Fruit fly (Drosophila melanogaster) whole organism, embryonic: Measurements from ENCODE around the gene TotA.

Experiments used
- Blimp-1 ChIP-seq: fragments of 200-800 bp; sonication (Bioruptor generic); optimal IDR thresholded peaks from 3 replicates; lab custom pipeline; 2018; ENCODE audit warnings: missing biosample characterization, missing genetic modification characterization, mild to moderate bottlenecking, moderate library complexity, missing genetic modification reagents
- C15 ChIP-seq: fragments of 200-800 bp; sonication (Bioruptor generic); IDR thresholded peaks from 3 replicates; pipeline ENCODE4 v1.3.6; 2022; ENCODE audit warnings: missing biosample characterization, missing genetic modification characterization
- CG10431 ChIP-seq: fragments of 200-800 bp; sonication (Bioruptor generic); optimal IDR thresholded peaks from 3 replicates; lab custom pipeline; 2018; ENCODE audit warnings: missing biosample characterization, mild to moderate bottlenecking, missing genetic modification characterization
- CG11398 ChIP-seq: fragments of 200-800 bp; sonication (Bioruptor generic); optimal IDR thresholded peaks from 2 replicates; lab custom pipeline; 2016; ENCODE audit warnings: missing biosample characterization, missing genetic modification characterization
- CG11504 ChIP-seq: fragments of 200-800 bp; sonication (Bioruptor generic); optimal IDR thresholded peaks from 3 replicates; lab custom pipeline; 2019; ENCODE audit warnings: missing biosample characterization, mild to moderate bottlenecking, missing genetic modification characterization, moderate library complexity
- CG12071 ChIP-seq: fragments of 200-800 bp; sonication (Bioruptor generic); optimal IDR thresholded peaks from 3 replicates; lab custom pipeline; 2018; ENCODE audit warnings: missing biosample characterization, mild to moderate bottlenecking, missing genetic modification characterization
- CG13287 ChIP-seq: fragments of 200-800 bp; sonication (Bioruptor generic); IDR thresholded peaks from 2 replicates; pipeline ENCODE4 v1.3.6; 2022; ENCODE audit warnings: missing biosample characterization, missing genetic modification characterization; ENCODE audit not compliant: partially characterized antibody
- CG15696 ChIP-seq: fragments of 200-800 bp; sonication (Bioruptor generic); optimal IDR thresholded peaks from 2 replicates; lab custom pipeline; 2019; ENCODE audit warnings: missing biosample characterization, mild to moderate bottlenecking, missing genetic modification characterization, moderate library complexity
- CG17359 ChIP-seq: fragments of 200-800 bp; sonication (Bioruptor generic); optimal IDR thresholded peaks from 3 replicates; lab custom pipeline; 2018; ENCODE audit warnings: missing biosample characterization, mild to moderate bottlenecking, missing genetic modification characterization, moderate library complexity
- CG31224 ChIP-seq: fragments of 200-800 bp; sonication (Bioruptor generic); IDR thresholded peaks from 2 replicates; pipeline ENCODE4 v1.3.6; 2022; ENCODE audit warnings: missing biosample characterization, missing genetic modification characterization
- CG31441 ChIP-seq: fragments of 200-800 bp; sonication (Bioruptor generic); IDR thresholded peaks from 2 replicates; pipeline ENCODE4 v1.3.6; 2022; ENCODE audit warnings: missing biosample characterization, missing genetic modification characterization
- CG4360 ChIP-seq: fragments of 200-800 bp; sonication (Bioruptor generic); IDR thresholded peaks from 2 replicates; pipeline ENCODE4 v1.3.6; 2022; ENCODE audit warnings: missing biosample characterization, missing genetic modification characterization
- CG43689 ChIP-seq: fragments of 200-800 bp; sonication (Bioruptor generic); IDR thresholded peaks from 2 replicates; pipeline ENCODE4 v1.3.6; 2022; ENCODE audit warnings: missing biosample characterization, missing genetic modification characterization
- CG4854 ChIP-seq: fragments of 200-800 bp; sonication (Bioruptor generic); optimal IDR thresholded peaks from 2 replicates; lab custom pipeline; 2016; ENCODE audit warnings: missing biosample characterization, missing genetic modification characterization, inconsistent platforms
- CG5953 ChIP-seq: fragments of 200-800 bp; sonication (Bioruptor generic); IDR thresholded peaks from 2 replicates; pipeline ENCODE4 v1.3.6; 2022; ENCODE audit warnings: missing biosample characterization, missing genetic modification characterization
- CG8089 ChIP-seq: fragments of 200-800 bp; sonication (Bioruptor generic); optimal IDR thresholded peaks from 3 replicates; lab custom pipeline; 2016; ENCODE audit warnings: missing biosample characterization, missing genetic modification characterization
- CG9215 ChIP-seq: fragments of 200-800 bp; sonication (Bioruptor generic); IDR thresholded peaks from 2 replicates; pipeline ENCODE4 v1.3.6; 2022; ENCODE audit warnings: missing biosample characterization, missing genetic modification characterization
- CG9797 ChIP-seq: fragments of 200-800 bp; sonication (Bioruptor generic); optimal IDR thresholded peaks from 3 replicates; lab custom pipeline; 2018; ENCODE audit warnings: missing biosample characterization, mild to moderate bottlenecking, missing genetic modification characterization
- CG9932 ChIP-seq: fragments of 200-800 bp; sonication (Bioruptor generic); IDR thresholded peaks from 2 replicates; pipeline ENCODE4 v1.3.6; 2022; ENCODE audit warnings: missing biosample characterization, missing genetic modification characterization
- Chrac-16 ChIP-seq: fragments of 200-800 bp; sonication (Bioruptor generic); optimal IDR thresholded peaks from 3 replicates; lab custom pipeline; 2016; ENCODE audit warnings: missing biosample characterization, missing genetic modification characterization
- Dp ChIP-seq: fragments of 200-800 bp; sonication (Bioruptor generic); optimal IDR thresholded peaks from 2 replicates; lab custom pipeline; 2018; ENCODE audit warnings: missing biosample characterization, mild to moderate bottlenecking, missing genetic modification characterization, moderate library complexity
- E2f1 ChIP-seq: fragments of 200-800 bp; sonication (Bioruptor generic); IDR thresholded peaks from 2 replicates; pipeline ENCODE4 v1.3.6; 2022; ENCODE audit warnings: missing biosample characterization, missing genetic modification characterization
- E2f2 ChIP-seq: fragments of 200-800 bp; sonication (Bioruptor generic); IDR thresholded peaks from 2 replicates; pipeline ENCODE4 v1.3.6; 2022; ENCODE audit warnings: missing biosample characterization, missing genetic modification characterization
- ERR ChIP-seq: fragments of 200-800 bp; sonication (Bioruptor generic); optimal IDR thresholded peaks from 2 replicates; lab custom pipeline; 2016; ENCODE audit warnings: missing biosample characterization, missing genetic modification characterization
- Ets65A ChIP-seq: fragments of 200-800 bp; sonication (Bioruptor generic); peaks from one replicate; lab custom pipeline; 2016; ENCODE audit warnings: missing biosample characterization, missing genetic modification characterization
- Hmr ChIP-seq: fragments of 200-800 bp; sonication (Bioruptor generic); optimal IDR thresholded peaks from 3 replicates; lab custom pipeline; 2017; ENCODE audit warnings: mild to moderate bottlenecking, missing biosample characterization, missing genetic modification reagents, missing genetic modification characterization
- Hr78 ChIP-seq, 2 experiments: fragments of 200-800 bp in 1 of 2; fragments of >200 bp in 1 of 2; sonication (Bioruptor generic) in 1 of 2; optimal IDR thresholded peaks; 2 replicates each; lab custom pipeline; 2017 to 2019; ENCODE audit warnings: missing biosample characterization in 2 of 2, missing genetic modification characterization in 2 of 2, mild to moderate bottlenecking in 1 of 2, moderate library complexity in 1 of 2
- MBD-R2 ChIP-seq: fragments of 200-800 bp; sonication (Bioruptor generic); IDR thresholded peaks from 2 replicates; pipeline ENCODE4 v1.3.6; 2022; ENCODE audit warnings: missing biosample characterization, missing genetic modification characterization
- MESR4 ChIP-seq: fragments of 200-800 bp; sonication (Bioruptor generic); optimal IDR thresholded peaks from 2 replicates; lab custom pipeline; 2018; ENCODE audit warnings: missing biosample characterization, mild to moderate bottlenecking, missing genetic modification characterization, moderate library complexity
- Myb ChIP-seq: fragments of 200-800 bp; sonication (Bioruptor generic); optimal IDR thresholded peaks from 2 replicates; lab custom pipeline; 2016; ENCODE audit warnings: missing biosample characterization, missing genetic modification characterization
- Sin3A ChIP-seq: fragments of >200 bp; optimal IDR thresholded peaks from 2 replicates; lab custom pipeline; 2018
- cas ChIP-seq: fragments of 200-800 bp; sonication (Bioruptor generic); IDR thresholded peaks from 2 replicates; pipeline ENCODE4 v1.3.6; 2022; ENCODE audit warnings: missing biosample characterization, missing genetic modification characterization
- chn ChIP-seq: fragments of 200-800 bp; sonication (Bioruptor generic); optimal IDR thresholded peaks from 2 replicates; lab custom pipeline; 2016; ENCODE audit warnings: missing biosample characterization, missing genetic modification characterization
- crp ChIP-seq, 2 experiments: fragments of 200-800 bp; sonication (Bioruptor generic); optimal IDR thresholded peaks; 2 replicates in 1 of 2; 3 replicates in 1 of 2; lab custom pipeline; 2017; ENCODE audit warnings: missing biosample characterization in 2 of 2, missing genetic modification characterization in 2 of 2, mild to moderate bottlenecking in 1 of 2, moderate library complexity in 1 of 2
- disco-r ChIP-seq: fragments of 200-800 bp; sonication (Bioruptor generic); optimal IDR thresholded peaks from 2 replicates; lab custom pipeline; 2016; ENCODE audit warnings: missing biosample characterization, missing genetic modification characterization
- ewg ChIP-seq: fragments of 200-800 bp; sonication (Bioruptor generic); optimal IDR thresholded peaks from 3 replicates; lab custom pipeline; 2017; ENCODE audit warnings: mild to moderate bottlenecking, missing biosample characterization, missing genetic modification reagents, missing genetic modification characterization
- gsb ChIP-seq: fragments of 200-800 bp; sonication (Bioruptor generic); IDR thresholded peaks from 2 replicates; pipeline ENCODE4 v1.3.6; 2022; ENCODE audit warnings: missing biosample characterization, missing genetic modification characterization
- jumu ChIP-seq: fragments of 200-800 bp; sonication (Bioruptor generic); optimal IDR thresholded peaks from 3 replicates; lab custom pipeline; 2016; ENCODE audit warnings: missing biosample characterization, missing genetic modification characterization
- klu ChIP-seq: fragments of 200-800 bp; sonication (Bioruptor generic); IDR thresholded peaks from 2 replicates; pipeline ENCODE4 v1.3.6; 2022; ENCODE audit warnings: missing biosample characterization, missing genetic modification characterization
- nerfin-2 ChIP-seq: fragments of 200-800 bp; sonication (Bioruptor generic); IDR thresholded peaks from 2 replicates; pipeline ENCODE4 v1.3.6; 2022; ENCODE audit warnings: missing biosample characterization, missing genetic modification characterization; ENCODE audit not compliant: partially characterized antibody
- nom ChIP-seq: fragments of 200-800 bp; sonication (Bioruptor generic); optimal IDR thresholded peaks from 2 replicates; lab custom pipeline; 2017; ENCODE audit warnings: missing biosample characterization, missing genetic modification characterization, mild to moderate bottlenecking, moderate library complexity, missing genetic modification reagents
- pb ChIP-seq: fragments of 200-800 bp; sonication (Bioruptor generic); optimal IDR thresholded peaks from 3 replicates; lab custom pipeline; 2016; ENCODE audit warnings: missing biosample characterization, missing genetic modification characterization
- repo ChIP-seq: fragments of 200-800 bp; sonication (Bioruptor generic); optimal IDR thresholded peaks from 2 replicates; lab custom pipeline; 2016; ENCODE audit warnings: missing biosample characterization, missing genetic modification characterization
- salm ChIP-seq: fragments of 200-800 bp; sonication (Bioruptor generic); optimal IDR thresholded peaks from 2 replicates; lab custom pipeline; 2018; ENCODE audit warnings: missing biosample characterization, mild to moderate bottlenecking, missing genetic modification characterization
- sr ChIP-seq: fragments of 200-800 bp; sonication (Bioruptor generic); IDR thresholded peaks from 3 replicates; pipeline ENCODE4 v1.3.6; 2022; ENCODE audit warnings: missing biosample characterization, missing genetic modification characterization
- ssp ChIP-seq: fragments of 200-800 bp; sonication (Bioruptor generic); IDR thresholded peaks from 2 replicates; pipeline ENCODE4 v1.3.6; 2022; ENCODE audit warnings: missing biosample characterization, missing genetic modification characterization
- tgo ChIP-seq: fragments of 200-800 bp; sonication (Bioruptor generic); IDR thresholded peaks from 3 replicates; pipeline ENCODE4 v1.3.6; 2022; ENCODE audit warnings: missing biosample characterization, missing genetic modification characterization
- tna ChIP-seq: fragments of 200-800 bp; sonication (Bioruptor generic); IDR thresholded peaks from 2 replicates; pipeline ENCODE4 v1.3.6; 2022; ENCODE audit warnings: missing biosample characterization, missing genetic modification characterization; ENCODE audit not compliant: partially characterized antibody
- yki ChIP-seq: fragments of >200 bp; optimal IDR thresholded peaks from 3 replicates; lab custom pipeline; 2018
- zen ChIP-seq: fragments of 200-800 bp; sonication (Bioruptor generic); optimal IDR thresholded peaks from 3 replicates; lab custom pipeline; 2018; ENCODE audit warnings: missing biosample characterization, mild to moderate bottlenecking, missing genetic modification characterization, moderate library complexity

The TotA gene

dm6 chr3R:20830153-20830695, 40.6 kb upstream of the TotA start, which contains the start of gene Adss (continued):
- peak; percentile 71 for TF ChIP-seq MESR4 (GFP tag; lab: Kevin White, UChicago)
- TF ChIP-seq CG9797: peak; percentile 89
- peak; percentile 1 for TF ChIP-seq pb (GFP tag; lab: Kevin White, UChicago)
- 0 out of 2 replicates have a peak, but pooled peaks have one; percentile 14 for TF ChIP-seq CG31441 (GFP tag; lab: Robert Waterston, UW)
- TF ChIP-seq ERR (GFP tag; lab: Kevin White, UChicago): no peak
- TF ChIP-seq CG17359 (tag; lab: Kevin White, UChicago): peak; percentile 25
- TF ChIP-seq CG31224 (GFP tag; lab: Robert Waterston, UW): no peak
- peak; percentile 10; the same call in 1 of the 2 replicates for TF ChIP-seq CG9932 (GFP tag; lab: Robert Waterston, UW)
- TF ChIP-seq Blimp-1: no peak
- peak; percentile 36 for TF ChIP-seq CG10431
- peak; percentile 50 for TF ChIP-seq Hmr (GFP tag; lab: Kevin White, UChicago)
- TF ChIP-seq tna (GFP tag; lab: Robert Waterston, UW): no peak; the same call in 1 of the 2 replicates
- peak; percentile 43 for TF ChIP-seq CG12071 (GFP tag; lab: Kevin White, UChicago)
- peak; percentile 98 for TF ChIP-seq sr (GFP tag; lab: Robert Waterston, UW)

dm6 chr3R:20830963-20831362, 39.9 kb upstream of the TotA start, which contains the start of gene CG31223:
TSS of gene CG31223 (plus strand) at chr3R:20831127.
- no peak for TF ChIP-seq disco-r (GFP tag; lab: Kevin White, UChicago)
- TF ChIP-seq chn: no peak
- no peak for TF ChIP-seq yki (lab: Kevin White, UChicago)
- no peak for TF ChIP-seq ssp (GFP tag; lab: Robert Waterston, UW)
- TF ChIP-seq E2f1: no peak
- TF ChIP-seq Chrac-16 (GFP tag; lab: Kevin White, UChicago): no peak
- peak; percentile 58 for TF ChIP-seq Myb (GFP tag; lab: Kevin White, UChicago)
- TF ChIP-seq ewg (GFP tag; lab: Kevin White, UChicago): no peak
- TF ChIP-seq Dp (GFP tag; lab: Kevin White, UChicago): peak; percentile 10
- peak; percentile 38; the same call in 1 of the 2 replicates for TF ChIP-seq MBD-R2 (GFP tag; lab: Robert Waterston, UW)
- no peak for TF ChIP-seq CG43689 (GFP tag; lab: Robert Waterston, UW)
- no peak for TF ChIP-seq CG9215 (GFP tag; lab: Robert Waterston, UW)
- TF ChIP-seq nom: no peak
- TF ChIP-seq jumu (GFP tag; lab: Kevin White, UChicago): no peak
- no peak for TF ChIP-seq CG13287 (GFP tag; lab: Robert Waterston, UW)
- no peak for TF ChIP-seq Hr78 (GFP tag; optimal IDR thresholded peaks at IDR 0.05; lab: Kevin White, UChicago)
- TF ChIP-seq tgo (GFP tag; lab: Robert Waterston, UW): no peak
- TF ChIP-seq MESR4 (GFP tag; lab: Kevin White, UChicago): peak; percentile 7
- TF ChIP-seq CG8089 (GFP tag; lab: Kevin White, UChicago): no peak
- no peak for TF ChIP-seq nerfin-2
- TF ChIP-seq Sin3A: no peak
- no peak for TF ChIP-seq CG4360
- no peak for TF ChIP-seq zen (tag; lab: Kevin White, UChicago)
- peak; percentile 52 for TF ChIP-seq Ets65A (GFP tag; lab: Kevin White, UChicago)
- TF ChIP-seq sr (GFP tag; lab: Robert Waterston, UW): no peak
- TF ChIP-seq CG15696 (tag; lab: Kevin White, UChicago): no peak
- TF ChIP-seq C15 (GFP tag; lab: Robert Waterston, UW): no peak
- no peak for TF ChIP-seq CG4854 (GFP tag; lab: Kevin White, UChicago)
- TF ChIP-seq salm (tag; lab: Kevin White, UChicago): no peak
- TF ChIP-seq CG5953: no peak
- no peak for TF ChIP-seq repo (GFP tag; lab: Kevin White, UChicago)
- no peak for TF ChIP-seq klu
- TF ChIP-seq crp (GFP tag; optimal IDR thresholded peaks at IDR 0.05; lab: Kevin White, UChicago): peak; percentile 14 to 80
- no peak for TF ChIP-seq cas
- no peak for TF ChIP-seq CG11504 (tag; lab: Kevin White, UChicago)
- no peak for TF ChIP-seq gsb (GFP tag; lab: Robert Waterston, UW)
- TF ChIP-seq CG9797: no peak
- peak; percentile 18 for TF ChIP-seq E2f2
- no peak for TF ChIP-seq CG11398
